Fruit fly (Drosophila melanogaster) whole organism: ENCODE results near the gene RhoGAP19D.

Experiments used
- CG8478 ChIP-seq: fragments of >200 bp; optimal IDR thresholded peaks from 2 replicates; lab custom pipeline; 2018; ENCODE audit warnings: inconsistent platforms
- Dll ChIP-seq: fragments of >200 bp; optimal IDR thresholded peaks from 2 replicates; lab custom pipeline; 2017
- EcR ChIP-seq, 2 experiments: fragments of >200 bp; optimal IDR thresholded peaks; 2 replicates each; lab custom pipeline; 2017; ENCODE audit warnings: missing biosample characterization in 2 of 2, missing genetic modification characterization in 2 of 2, missing genetic modification reagents in 2 of 2
- pan ChIP-seq: fragments of >200 bp; optimal IDR thresholded peaks from 2 replicates; lab custom pipeline; 2017
- psq ChIP-seq: fragments of >200 bp; optimal IDR thresholded peaks from 2 replicates; lab custom pipeline; 2017
- usp ChIP-seq: fragments of >200 bp; optimal IDR thresholded peaks from 2 replicates; lab custom pipeline; 2017; ENCODE audit warnings: missing biosample characterization, missing genetic modification characterization, mixed read lengths

dm6 chrX:20501040-20501609 is 9.4 kb downstream of the RhoGAP19D start:
- no peak for TF ChIP-seq Dll
- no peak for TF ChIP-seq CG8478 (lab: Kevin White, UChicago)
- no peak for TF ChIP-seq psq (lab: Kevin White, UChicago)
- no peak for TF ChIP-seq usp (GFP tag; lab: Kevin White, UChicago)
- TF ChIP-seq pan = no peak
- TF ChIP-seq EcR (GFP tag; optimal IDR thresholded peaks at IDR 0.05; lab: Kevin White, UChicago) = peak in 1 of 2 experiments; percentile 23
